Fruit fly (Drosophila melanogaster) whole organism, embryonic: ENCODE results near the gene CG15143.

Experiments
- BtbVII ChIP-seq: fragments of 200-800 bp; sonication (Bioruptor generic); optimal IDR thresholded peaks from 3 replicates; lab custom pipeline; 2017; ENCODE audit warnings: missing biosample characterization, mild to moderate bottlenecking, missing genetic modification characterization
- CG10147 ChIP-seq: fragments of 200-800 bp; sonication (Bioruptor generic); optimal IDR thresholded peaks from 2 replicates; lab custom pipeline; 2019; ENCODE audit warnings: missing biosample characterization, mild to moderate bottlenecking, missing genetic modification characterization, moderate library complexity
- CG10431 ChIP-seq: fragments of 200-800 bp; sonication (Bioruptor generic); optimal IDR thresholded peaks from 3 replicates; lab custom pipeline; 2018; ENCODE audit warnings: missing biosample characterization, mild to moderate bottlenecking, missing genetic modification characterization
- CG11085 ChIP-seq: fragments of 200-800 bp; sonication (Bioruptor generic); IDR thresholded peaks from 2 replicates; pipeline ENCODE4 v1.3.6; 2022; ENCODE audit warnings: missing biosample characterization, missing genetic modification characterization
- CG11247 ChIP-seq: fragments of 200-800 bp; sonication (Bioruptor generic); IDR thresholded peaks from 2 replicates; pipeline ENCODE4 v1.3.6; 2022; ENCODE audit warnings: missing biosample characterization, missing genetic modification characterization
- CG12299 ChIP-seq: fragments of 200-800 bp; sonication (Bioruptor generic); optimal IDR thresholded peaks from 2 replicates; lab custom pipeline; 2018; ENCODE audit warnings: missing biosample characterization, mild to moderate bottlenecking, missing genetic modification characterization
- CG12942 ChIP-seq: fragments of 200-800 bp; sonication (Bioruptor generic); optimal IDR thresholded peaks from 3 replicates; lab custom pipeline; 2016; ENCODE audit warnings: missing biosample characterization, missing genetic modification characterization
- CG13123 ChIP-seq: fragments of 200-800 bp; sonication (Bioruptor generic); optimal IDR thresholded peaks from 2 replicates; lab custom pipeline; 2016; ENCODE audit warnings: missing biosample characterization, missing genetic modification characterization
- CG14050 ChIP-seq: fragments of 200-800 bp; sonication (Bioruptor generic); IDR thresholded peaks from 3 replicates; pipeline ENCODE4 v1.3.6; 2022; ENCODE audit warnings: missing biosample characterization, missing genetic modification characterization
- CG1529 ChIP-seq: fragments of 200-800 bp; sonication (Bioruptor generic); optimal IDR thresholded peaks from 3 replicates; lab custom pipeline; 2018; ENCODE audit warnings: missing biosample characterization, missing genetic modification characterization
- CG1647 ChIP-seq: fragments of 200-800 bp; sonication (Bioruptor generic); optimal IDR thresholded peaks from 3 replicates; lab custom pipeline; 2016; ENCODE audit warnings: missing biosample characterization, missing genetic modification characterization
- CG18476 ChIP-seq: fragments of 200-800 bp; sonication (Bioruptor generic); optimal IDR thresholded peaks from 2 replicates; lab custom pipeline; 2016; ENCODE audit warnings: missing biosample characterization, mild to moderate bottlenecking, missing genetic modification characterization
- CG31388 ChIP-seq: fragments of 200-800 bp; sonication (Bioruptor generic); optimal IDR thresholded peaks from 2 replicates; lab custom pipeline; 2016; ENCODE audit warnings: missing biosample characterization, missing genetic modification characterization
- CG3281 ChIP-seq: fragments of 200-800 bp; sonication (Bioruptor generic); optimal IDR thresholded peaks from 3 replicates; lab custom pipeline; 2017; ENCODE audit warnings: missing biosample characterization, mild to moderate bottlenecking, missing genetic modification characterization
- CG3995 ChIP-seq: fragments of 200-800 bp; sonication (Bioruptor generic); optimal IDR thresholded peaks from 3 replicates; lab custom pipeline; 2016; ENCODE audit warnings: missing biosample characterization, missing genetic modification characterization
- CG4820 ChIP-seq: fragments of 200-800 bp; sonication (Bioruptor generic); optimal IDR thresholded peaks from 3 replicates; lab custom pipeline; 2016; ENCODE audit warnings: missing biosample characterization, missing genetic modification characterization
- CG5245 ChIP-seq: fragments of 200-800 bp; sonication (Bioruptor generic); optimal IDR thresholded peaks from 3 replicates; lab custom pipeline; 2016; ENCODE audit warnings: missing biosample characterization, missing genetic modification characterization
- CG6254 ChIP-seq: fragments of 200-800 bp; sonication (Bioruptor generic); optimal IDR thresholded peaks from 3 replicates; lab custom pipeline; 2017; ENCODE audit warnings: mild to moderate bottlenecking, missing biosample characterization, missing genetic modification reagents, missing genetic modification characterization
- CG8765 ChIP-seq: fragments of 200-800 bp; sonication (Bioruptor generic); IDR thresholded peaks from 2 replicates; pipeline ENCODE4 v1.3.6; 2022; ENCODE audit warnings: missing biosample characterization, missing genetic modification characterization
- CG8924 ChIP-seq: fragments of 200-800 bp; optimal IDR thresholded peaks from 3 replicates; lab custom pipeline; 2019; ENCODE audit warnings: missing biosample characterization, mild to moderate bottlenecking, missing genetic modification characterization, moderate library complexity
- CoRest ChIP-seq: fragments of 200-800 bp; sonication (Bioruptor generic); optimal IDR thresholded peaks from 3 replicates; lab custom pipeline; 2018; ENCODE audit warnings: missing biosample characterization, mild to moderate bottlenecking, missing genetic modification characterization, moderate library complexity
- CrebB ChIP-seq: fragments of 200-800 bp; sonication (Bioruptor generic); optimal IDR thresholded peaks from 3 replicates; lab custom pipeline; 2018; ENCODE audit warnings: missing biosample characterization, mild to moderate bottlenecking, missing genetic modification characterization
- D19B ChIP-seq: fragments of 200-800 bp; sonication (Bioruptor generic); optimal IDR thresholded peaks from 2 replicates; lab custom pipeline; 2017; ENCODE audit warnings: missing biosample characterization, mild to moderate bottlenecking, missing genetic modification characterization
- Elba2 ChIP-seq: fragments of 200-800 bp; sonication (Bioruptor generic); optimal IDR thresholded peaks from 3 replicates; lab custom pipeline; 2016; ENCODE audit warnings: missing biosample characterization, missing genetic modification characterization
- Fer2 ChIP-seq: fragments of 200-800 bp; sonication (Bioruptor generic); optimal IDR thresholded peaks from 2 replicates; lab custom pipeline; 2018; ENCODE audit warnings: missing biosample characterization, mild to moderate bottlenecking, missing genetic modification characterization, moderate library complexity
- H2.0 ChIP-seq: fragments of 200-800 bp; sonication (Bioruptor generic); IDR thresholded peaks from 2 replicates; pipeline ENCODE4 v1.3.6; 2022; ENCODE audit warnings: missing biosample characterization, missing genetic modification characterization
- MESR4 ChIP-seq: fragments of 200-800 bp; sonication (Bioruptor generic); optimal IDR thresholded peaks from 2 replicates; lab custom pipeline; 2018; ENCODE audit warnings: missing biosample characterization, mild to moderate bottlenecking, missing genetic modification characterization, moderate library complexity
- Mad ChIP-seq: fragments of 200-800 bp; sonication (Bioruptor generic); optimal IDR thresholded peaks from 2 replicates; lab custom pipeline; 2016; ENCODE audit warnings: missing biosample characterization, missing genetic modification characterization
- Med ChIP-seq: fragments of 200-800 bp; sonication (Bioruptor generic); peaks from one replicate; lab custom pipeline; 2016; ENCODE audit warnings: missing biosample characterization, missing genetic modification characterization, mild to moderate bottlenecking, inconsistent platforms, moderate library complexity
- PHDP ChIP-seq: fragments of 200-800 bp; sonication (Bioruptor generic); optimal IDR thresholded peaks from 3 replicates; lab custom pipeline; 2018; ENCODE audit warnings: missing biosample characterization, mild to moderate bottlenecking, missing genetic modification characterization, moderate library complexity
- Sin3A ChIP-seq: fragments of >200 bp; optimal IDR thresholded peaks from 2 replicates; lab custom pipeline; 2018
- TFAM ChIP-seq: fragments of 200-800 bp; sonication (Bioruptor generic); optimal IDR thresholded peaks from 2 replicates; lab custom pipeline; 2017; ENCODE audit warnings: missing biosample characterization, missing genetic modification characterization, inconsistent platforms
- ab ChIP-seq: fragments of 200-800 bp; sonication (Bioruptor generic); optimal IDR thresholded peaks from 2 replicates; lab custom pipeline; 2016; ENCODE audit warnings: missing biosample characterization, missing genetic modification characterization
- az2 ChIP-seq: fragments of 200-800 bp; sonication (Bioruptor generic); optimal IDR thresholded peaks from 3 replicates; lab custom pipeline; 2016; ENCODE audit warnings: missing biosample characterization, missing genetic modification characterization
- bcd ChIP-seq: fragments of 200-800 bp; sonication (Bioruptor generic); optimal IDR thresholded peaks from 2 replicates; lab custom pipeline; 2017; ENCODE audit warnings: missing biosample characterization, mild to moderate bottlenecking, missing genetic modification characterization
- cato ChIP-seq: fragments of 200-800 bp; sonication (Bioruptor generic); optimal IDR thresholded peaks from 2 replicates; lab custom pipeline; 2016; ENCODE audit warnings: missing biosample characterization, missing genetic modification characterization, borderline replicate concordance
- cg ChIP-seq: fragments of 200-800 bp; sonication (Bioruptor generic); optimal IDR thresholded peaks from 3 replicates; lab custom pipeline; 2019; ENCODE audit warnings: missing biosample characterization, mild to moderate bottlenecking, missing genetic modification characterization, moderate library complexity
- chn ChIP-seq: fragments of 200-800 bp; sonication (Bioruptor generic); optimal IDR thresholded peaks from 2 replicates; lab custom pipeline; 2016; ENCODE audit warnings: missing biosample characterization, missing genetic modification characterization
- corto ChIP-seq: fragments of 200-800 bp; sonication (Bioruptor generic); optimal IDR thresholded peaks from 2 replicates; lab custom pipeline; 2016; ENCODE audit warnings: missing biosample characterization, mild to moderate bottlenecking, missing genetic modification characterization, moderate library complexity
- en ChIP-seq: fragments of 200-800 bp; sonication (Bioruptor generic); optimal IDR thresholded peaks from 2 replicates; lab custom pipeline; 2016; ENCODE audit warnings: missing biosample characterization, missing genetic modification characterization
- gcm2 ChIP-seq: fragments of 200-800 bp; sonication (Bioruptor generic); optimal IDR thresholded peaks from 2 replicates; lab custom pipeline; 2016; ENCODE audit warnings: missing biosample characterization, missing genetic modification characterization
- gfzf ChIP-seq: fragments of 200-800 bp; sonication (Bioruptor generic); optimal IDR thresholded peaks from 2 replicates; lab custom pipeline; 2016; ENCODE audit warnings: missing biosample characterization, mild to moderate bottlenecking, missing genetic modification characterization, moderate library complexity
- ind ChIP-seq: fragments of 200-800 bp; sonication (Bioruptor generic); optimal IDR thresholded peaks from 3 replicates; lab custom pipeline; 2016; ENCODE audit warnings: missing biosample characterization, missing genetic modification characterization
- knrl ChIP-seq: fragments of 200-800 bp; sonication (Bioruptor generic); IDR thresholded peaks from 3 replicates; pipeline ENCODE4 v1.3.6; 2022; ENCODE audit warnings: missing biosample characterization, missing genetic modification characterization; ENCODE audit not compliant: partially characterized antibody
- lbe ChIP-seq: fragments of 200-800 bp; sonication (Bioruptor generic); optimal IDR thresholded peaks from 2 replicates; lab custom pipeline; 2016; ENCODE audit warnings: missing biosample characterization, mild to moderate bottlenecking, missing genetic modification characterization
- lilli ChIP-seq: fragments of 200-800 bp; sonication (Bioruptor generic); optimal IDR thresholded peaks from 3 replicates; lab custom pipeline; 2016; ENCODE audit warnings: missing biosample characterization, missing genetic modification characterization
- oc ChIP-seq: fragments of 200-800 bp; sonication (Bioruptor generic); optimal IDR thresholded peaks from 2 replicates; lab custom pipeline; 2018; ENCODE audit warnings: missing biosample characterization, mild to moderate bottlenecking, missing genetic modification characterization, moderate library complexity
- ranshi ChIP-seq: fragments of 200-800 bp; sonication (Bioruptor generic); IDR thresholded peaks from 2 replicates; pipeline ENCODE4 v1.3.6; 2022; ENCODE audit warnings: missing biosample characterization, missing genetic modification characterization
- repo ChIP-seq: fragments of 200-800 bp; sonication (Bioruptor generic); optimal IDR thresholded peaks from 2 replicates; lab custom pipeline; 2016; ENCODE audit warnings: missing biosample characterization, missing genetic modification characterization
- shn ChIP-seq: fragments of 200-800 bp; sonication (Bioruptor generic); optimal IDR thresholded peaks from 3 replicates; lab custom pipeline; 2016; ENCODE audit warnings: missing biosample characterization, missing genetic modification characterization
- sob ChIP-seq: fragments of 200-800 bp; sonication (Bioruptor generic); IDR thresholded peaks from 2 replicates; pipeline ENCODE4 v1.3.6; 2022; ENCODE audit warnings: missing biosample characterization, missing genetic modification characterization
- sr ChIP-seq: fragments of 200-800 bp; sonication (Bioruptor generic); IDR thresholded peaks from 3 replicates; pipeline ENCODE4 v1.3.6; 2022; ENCODE audit warnings: missing biosample characterization, missing genetic modification characterization
- zfh1 ChIP-seq: fragments of 200-800 bp; sonication (Bioruptor generic); IDR thresholded peaks from 3 replicates; pipeline ENCODE4 v1.3.6; 2022; ENCODE audit warnings: missing biosample characterization, missing genetic modification characterization

CG15143 gene

dm6 chr2L:17500946-17501451 is 23.4 kb downstream of the CG15143 start, which contains the start of the genes mEFTs and Dhc36C (continued):
- TF ChIP-seq en (GFP tag; lab: Kevin White, UChicago) (no peak), CG11085 (no peak), CG14050 (GFP tag; lab: Robert Waterston, UW) (no peak), Sin3A (lab: Kevin White, UChicago) (peak; percentile 40), lilli (GFP tag; lab: Kevin White, UChicago) (no peak), MESR4 (GFP tag; lab: Kevin White, UChicago) (peak; percentile 66), lbe (no peak), CG31388 (GFP tag; lab: Kevin White, UChicago) (no peak), CG11247 (GFP tag; lab: Robert Waterston, UW) (no peak), PHDP (tag; lab: Kevin White, UChicago) (no peak), CG3995 (GFP tag; lab: Kevin White, UChicago) (no peak), gcm2 (GFP tag; lab: Kevin White, UChicago) (no peak), Med (GFP tag; lab: Kevin White, UChicago) (peak; percentile 85), CG8765 (GFP tag; lab: Robert Waterston, UW) (no peak), CG1529 (GFP tag; lab: Kevin White, UChicago) (no peak), CoRest (no peak), knrl (GFP tag; lab: Robert Waterston, UW) (peak; percentile 87), CG4820 (GFP tag; lab: Kevin White, UChicago) (no peak), CG3281 (GFP tag; lab: Kevin White, UChicago) (no peak), sr (GFP tag; lab: Robert Waterston, UW) (no peak), CG5245 (GFP tag; lab: Kevin White, UChicago) (no peak), sob (GFP tag; lab: Robert Waterston, UW) (peak; percentile 27; the same call in 1 of the 2 replicates), zfh1 (GFP tag; lab: Robert Waterston, UW) (no peak), cg (GFP tag; lab: Kevin White, UChicago) (no peak), Fer2 (no peak), D19B (GFP tag; lab: Kevin White, UChicago) (no peak), CG8924 (tag; lab: Kevin White, UChicago) (no peak), ab (GFP tag; lab: Kevin White, UChicago) (no peak), CG12299 (tag; lab: Kevin White, UChicago) (no peak), corto (GFP tag; lab: Kevin White, UChicago) (no peak), CG1647 (GFP tag; lab: Kevin White, UChicago) (no peak), CG10147 (GFP tag; lab: Kevin White, UChicago) (no peak), oc (tag; lab: Kevin White, UChicago) (no peak), gfzf (GFP tag; lab: Kevin White, UChicago) (peak; percentile 43), BtbVII (GFP tag; lab: Kevin White, UChicago) (no peak), CG12942 (GFP tag; lab: Kevin White, UChicago) (no peak), CG18476 (GFP tag; lab: Kevin White, UChicago) (no peak), az2 (GFP tag; lab: Kevin White, UChicago) (no peak), bcd (no peak), ind (GFP tag; lab: Kevin White, UChicago) (no peak), shn (GFP tag; lab: Kevin White, UChicago) (no peak), CG13123 (GFP tag; lab: Kevin White, UChicago) (no peak), CrebB (tag; lab: Kevin White, UChicago) (no peak), CG10431 (GFP tag; lab: Kevin White, UChicago) (no peak), Mad (no peak), TFAM (GFP tag; lab: Kevin White, UChicago) (no peak), repo (GFP tag; lab: Kevin White, UChicago) (no peak), ranshi (no peak), Elba2 (GFP tag; lab: Kevin White, UChicago) (no peak), chn (no peak), H2.0 (no peak), CG6254 (GFP tag; lab: Kevin White, UChicago) (no peak), cato (no peak)
